Fruit fly (Drosophila melanogaster): Measurements from ENCODE around the gene CG1273.

dm6 chr3L:4227164-4227563, 36.4 kb upstream of the CG1273 start, which contains the start of gene CG46460:
- TF ChIP-seq h (GFP tag; optimal IDR thresholded peaks at IDR 0.05) (peak; percentile 31), Rel (GFP tag; optimal IDR thresholded peaks at IDR 0.05) (no peak), Rel (tag; optimal IDR thresholded peaks at IDR 0.05) (peak; percentile 58), Dif (GFP tag; optimal IDR thresholded peaks at IDR 0.05; ENCODE audit: partially characterized antibody) (peak; percentile 25), sv (GFP tag; optimal IDR thresholded peaks at IDR 0.05) (no peak), tai (GFP tag; optimal IDR thresholded peaks at IDR 0.05) (no peak), pan (optimal IDR thresholded peaks at IDR 0.05) (no peak), brk (GFP tag; optimal IDR thresholded peaks at IDR 0.05) (no peak), foxo (GFP tag; optimal IDR thresholded peaks at IDR 0.05) (peak in 1 of 2 experiments; percentile 47), OdsH (GFP tag; optimal IDR thresholded peaks at IDR 0.05) (no peak), lola (GFP tag; optimal IDR thresholded peaks at IDR 0.05) (no peak), Dfd (GFP tag; optimal IDR thresholded peaks at IDR 0.05) (no peak)
